Fruit fly (Drosophila melanogaster): ENCODE measurements around the gene CG12206.

dm6 chrX:3458491-3458890 lies 15.8 kb downstream of the CG12206 start:
- TF ChIP-seq Mio (GFP tag; optimal IDR thresholded peaks at IDR 0.05) (no peak), woc (GFP tag; optimal IDR thresholded peaks at IDR 0.05) (no peak), psq (GFP tag; optimal IDR thresholded peaks at IDR 0.05) (no peak), GATAd (GFP tag; optimal IDR thresholded peaks at IDR 0.05) (no peak), CrebA (GFP tag; optimal IDR thresholded peaks at IDR 0.05; ENCODE audit: borderline replicate concordance) (no peak), Hr78 (GFP tag; optimal IDR thresholded peaks at IDR 0.05) (no peak), sv (GFP tag; optimal IDR thresholded peaks at IDR 0.05) (no peak), HLH106 (tag; optimal IDR thresholded peaks at IDR 0.05) (no peak), brk (GFP tag; optimal IDR thresholded peaks at IDR 0.05) (no peak), Jra (GFP tag; optimal IDR thresholded peaks at IDR 0.05) (no peak), Vsx2 (GFP tag; optimal IDR thresholded peaks at IDR 0.05; ENCODE audit: partially characterized antibody) (no peak), Abd-B (GFP tag; optimal IDR thresholded peaks at IDR 0.05) (no peak), Rel (GFP tag; optimal IDR thresholded peaks at IDR 0.05) (no peak), Rel (tag; optimal IDR thresholded peaks at IDR 0.05) (no peak), dsf (GFP tag; optimal IDR thresholded peaks at IDR 0.05; ENCODE audit: borderline replicate concordance) (no peak)
